Worm (Caenorhabditis elegans) whole organism, midembryonic: ENCODE measurements around the gene Y39E4B.5.

Experiments used
- T22C8.4 ChIP-seq: fragments of 200-800 bp; sonication (Bioruptor generic); IDR thresholded peaks from 2 replicates; pipeline ENCODE4 v1.3.6; 2022; ENCODE audit warnings: missing genetic modification characterization, missing compliant biosample characterization
- cog-1 ChIP-seq: sonication (generic microtip); optimal IDR thresholded peaks from 2 replicates; lab custom pipeline; 2016; ENCODE audit warnings: missing genetic modification characterization, missing compliant biosample characterization
- flt-1 ChIP-seq: fragments of 200-800 bp; sonication (Bioruptor generic); IDR thresholded peaks from 2 replicates; pipeline ENCODE4 v1.3.6; 2022; ENCODE audit warnings: missing genetic modification characterization, missing compliant biosample characterization
- klf-2 ChIP-seq: fragments of 200-800 bp; sonication (Bioruptor generic); conservative IDR thresholded peaks from 2 replicates; pipeline ENCODE4 v1.3.6; 2022; ENCODE audit warnings: missing genetic modification reagents, missing genetic modification characterization, missing compliant biosample characterization
- med-1 ChIP-seq: sonication (generic microtip); optimal IDR thresholded peaks from 2 replicates; lab custom pipeline; 2017; ENCODE audit warnings: missing genetic modification characterization, mild to moderate bottlenecking, missing compliant biosample characterization, antibody characterized with exemption, missing genetic modification reagents; ENCODE audit not compliant: insufficient read depth
- ref-1 ChIP-seq: fragments of 200-800 bp; sonication (Bioruptor generic); conservative IDR thresholded peaks from 2 replicates; pipeline ENCODE4 v1.3.6; 2022; ENCODE audit warnings: missing genetic modification reagents, missing genetic modification characterization, missing compliant biosample characterization
- tab-1 ChIP-seq: fragments of 200-800 bp; sonication (Bioruptor generic); IDR thresholded peaks from 2 replicates; pipeline ENCODE4 v1.3.6; 2022; ENCODE audit warnings: missing genetic modification characterization, missing compliant biosample characterization
- ztf-23 ChIP-seq: fragments of 200-800 bp; sonication (Bioruptor generic); IDR thresholded peaks from 2 replicates; pipeline ENCODE4 v1.3.6; 2022; ENCODE audit warnings: missing genetic modification reagents, missing genetic modification characterization, missing compliant biosample characterization
- ztf-29 ChIP-seq: fragments of 200-800 bp; sonication (Bioruptor generic); IDR thresholded peaks from 2 replicates; pipeline ENCODE4 v1.3.6; 2022; ENCODE audit warnings: missing genetic modification reagents, missing genetic modification characterization, missing compliant biosample characterization

Y39E4B.5 gene

DNA sequence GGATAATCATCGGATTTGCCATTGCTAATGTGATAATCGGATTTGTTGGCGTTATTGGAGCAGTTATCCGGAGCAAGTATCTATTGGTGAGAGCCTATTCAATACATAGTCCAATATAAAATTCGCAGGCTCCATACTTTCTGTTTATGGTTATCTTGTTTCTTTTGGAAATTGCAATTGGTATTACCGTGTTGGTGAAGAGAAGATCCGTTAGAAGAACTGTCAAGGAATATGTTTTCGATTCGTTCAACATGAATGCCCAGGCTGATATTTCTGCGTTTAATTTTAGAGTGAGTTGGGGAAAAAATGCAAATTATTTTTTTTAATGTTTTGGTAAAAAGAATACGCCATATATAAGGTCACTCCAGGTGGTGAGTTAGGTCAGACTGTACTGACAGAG, 43.4 kb downstream of the Y39E4B.5 start:
- no peak for TF ChIP-seq ztf-23 (GFP tag; lab: Robert Waterston, UW)
- no peak for TF ChIP-seq tab-1 (GFP tag; lab: Robert Waterston, UW)
- no peak for TF ChIP-seq klf-2 (GFP tag; lab: Robert Waterston, UW)
- TF ChIP-seq T22C8.4 (GFP tag; lab: Robert Waterston, UW) = no peak
- TF ChIP-seq ref-1 (GFP tag; lab: Robert Waterston, UW) = no peak
- TF ChIP-seq flt-1 (GFP tag; lab: Robert Waterston, UW) = no peak
- no peak for TF ChIP-seq ztf-29
- no peak for TF ChIP-seq med-1 (GFP tag; lab: Kevin White, UChicago)
- TF ChIP-seq cog-1 = no peak

DNA sequence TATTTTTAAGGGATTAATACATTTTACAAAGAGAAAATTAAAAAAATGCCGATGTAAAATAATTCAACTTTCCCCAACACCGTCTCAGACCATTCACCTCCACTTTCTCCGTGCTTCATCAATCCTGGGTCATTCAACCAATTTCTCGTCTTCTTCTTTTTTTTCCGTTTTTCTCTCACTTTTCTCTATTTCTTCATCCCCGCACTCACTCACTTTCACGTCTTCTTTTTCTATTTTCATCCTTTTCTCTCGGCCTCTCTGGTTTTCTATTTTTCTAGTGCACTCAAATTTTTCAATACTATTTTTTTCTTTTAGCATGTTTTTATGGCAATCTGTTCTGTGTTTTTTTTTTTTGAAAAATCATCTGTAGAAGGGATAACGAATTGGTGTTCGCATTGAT, 46.0 kb downstream of the Y39E4B.5 start:
- TF ChIP-seq flt-1 (GFP tag; lab: Robert Waterston, UW) (no peak), ref-1 (GFP tag; lab: Robert Waterston, UW) (no peak), ztf-23 (GFP tag; lab: Robert Waterston, UW) (no peak), T22C8.4 (GFP tag; lab: Robert Waterston, UW) (no peak), cog-1 (no peak), ztf-29 (no peak), tab-1 (GFP tag; lab: Robert Waterston, UW) (no peak), klf-2 (GFP tag; lab: Robert Waterston, UW) (no peak), med-1 (GFP tag; lab: Kevin White, UChicago) (no peak)

DNA sequence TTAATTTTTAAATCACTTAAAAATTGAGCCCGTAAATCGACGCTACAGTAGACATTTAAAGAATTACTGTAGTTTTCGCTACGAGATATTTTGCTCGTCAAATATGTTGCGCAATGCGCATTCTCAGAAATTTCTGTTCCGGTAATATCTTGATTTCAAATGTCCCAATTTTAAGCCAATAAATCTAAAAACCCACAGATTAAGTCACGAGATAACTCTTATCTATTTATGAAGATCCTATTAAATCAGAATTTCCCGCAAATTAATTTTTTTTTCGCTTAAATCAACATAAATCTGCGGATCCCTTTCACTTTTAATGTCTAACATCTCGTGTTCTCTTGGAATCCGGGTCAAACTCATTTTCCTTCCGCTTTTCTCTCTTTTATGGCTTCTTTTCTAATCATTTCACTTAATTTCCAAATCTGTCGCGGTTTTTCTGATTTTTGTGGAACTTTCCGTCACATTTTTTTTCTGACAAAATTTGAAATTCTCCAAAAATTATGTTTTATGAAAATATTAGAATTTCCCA, 46.8 kb downstream of the Y39E4B.5 start:
- TF ChIP-seq tab-1 (GFP tag; lab: Robert Waterston, UW) (no peak), ztf-29 (no peak), med-1 (GFP tag; lab: Kevin White, UChicago) (no peak), T22C8.4 (GFP tag; lab: Robert Waterston, UW) (no peak), klf-2 (GFP tag; lab: Robert Waterston, UW) (no peak), ref-1 (GFP tag; lab: Robert Waterston, UW) (no peak), flt-1 (GFP tag; lab: Robert Waterston, UW) (no peak), ztf-23 (GFP tag; lab: Robert Waterston, UW) (no peak), cog-1 (no peak)
